Worm (Caenorhabditis elegans) whole organism, L4 larva: ENCODE data around the gene srbc-8.

Source experiments
- F10B5.3 ChIP-seq: sonication (generic microtip); optimal IDR thresholded peaks from 2 replicates; lab custom pipeline; 2016; ENCODE audit warnings: mild to moderate bottlenecking, missing genetic modification characterization, missing compliant biosample characterization
- F37D6.2 ChIP-seq: sonication (generic microtip); optimal IDR thresholded peaks from 2 replicates; lab custom pipeline; 2016; ENCODE audit warnings: mild to moderate bottlenecking, missing genetic modification characterization, missing compliant biosample characterization
- T20F7.1 ChIP-seq: fragments of 200-800 bp; sonication (Bioruptor generic); optimal IDR thresholded peaks from 2 replicates; lab custom pipeline; 2018; ENCODE audit warnings: mild to moderate bottlenecking, missing genetic modification characterization, missing compliant biosample characterization
- Y48G9A.11 ChIP-seq: fragments of 200-800 bp; sonication (Bioruptor generic); IDR thresholded peaks from 2 replicates; pipeline ENCODE4 v1.3.6; 2022; ENCODE audit warnings: missing genetic modification reagents, missing genetic modification characterization, missing compliant biosample characterization
- Y5F2A.4 ChIP-seq: fragments of 200-800 bp; sonication (Bioruptor generic); optimal IDR thresholded peaks from 2 replicates; lab custom pipeline; 2018; ENCODE audit warnings: mild to moderate bottlenecking, missing genetic modification characterization, missing compliant biosample characterization
- aha-1 ChIP-seq: fragments of 150-350 bp; peaks from one replicate; lab custom pipeline; 2014; ENCODE audit warnings: missing biosample characterization, missing genetic modification characterization
- aly-2 ChIP-seq: sonication (generic microtip); optimal IDR thresholded peaks from 2 replicates; lab custom pipeline; 2018; ENCODE audit warnings: missing biosample characterization, missing genetic modification characterization
- arid-1 ChIP-seq: fragments of 200-800 bp; sonication (Bioruptor generic); conservative IDR thresholded peaks from 2 replicates; pipeline ENCODE4 v1.3.6; 2022; ENCODE audit warnings: missing genetic modification reagents, missing genetic modification characterization, missing compliant biosample characterization
- attf-4 ChIP-seq: sonication (generic microtip); optimal IDR thresholded peaks from 3 replicates; lab custom pipeline; 2017; ENCODE audit warnings: missing biosample characterization, missing genetic modification characterization
- ceh-20 ChIP-seq: fragments of 200-800 bp; sonication (Bioruptor generic); IDR thresholded peaks from 2 replicates; pipeline ENCODE4 v1.3.6; 2022; ENCODE audit warnings: missing genetic modification reagents, missing genetic modification characterization, missing compliant biosample characterization
- ceh-32 ChIP-seq: sonication (generic microtip); optimal IDR thresholded peaks from 2 replicates; lab custom pipeline; 2016; ENCODE audit warnings: mild to moderate bottlenecking, missing genetic modification characterization, missing compliant biosample characterization; ENCODE audit not compliant: poor library complexity
- ceh-82 ChIP-seq: sonication (generic microtip); optimal IDR thresholded peaks from 2 replicates; lab custom pipeline; 2017; ENCODE audit warnings: missing biosample characterization, missing genetic modification characterization
- ces-1 ChIP-seq: fragments of 150-350 bp; sonication (generic microtip); optimal IDR thresholded peaks from 4 replicates; lab custom pipeline; 2014; ENCODE audit warnings: missing biosample characterization, missing genetic modification reagents, missing genetic modification characterization
- cey-2 ChIP-seq: sonication (generic microtip); optimal IDR thresholded peaks from 3 replicates; lab custom pipeline; 2017; ENCODE audit warnings: missing genetic modification characterization, mild to moderate bottlenecking, missing compliant biosample characterization, antibody characterized with exemption, borderline replicate concordance; ENCODE audit not compliant: insufficient read depth
- daf-12 ChIP-seq: fragments of 150-350 bp; optimal IDR thresholded peaks from 2 replicates; lab custom pipeline; 2014; ENCODE audit warnings: missing biosample characterization, missing genetic modification reagents, missing genetic modification characterization
- dpl-1 ChIP-seq: fragments of 150-350 bp; optimal IDR thresholded peaks from 2 replicates; lab custom pipeline; 2014; ENCODE audit warnings: missing biosample characterization, missing genetic modification reagents, missing genetic modification characterization
- duxl-1 ChIP-seq: sonication (generic microtip); optimal IDR thresholded peaks from 2 replicates; lab custom pipeline; 2016; ENCODE audit warnings: mild to moderate bottlenecking, missing genetic modification characterization, moderate library complexity, missing compliant biosample characterization; ENCODE audit not compliant: poor library complexity
- hlh-11 ChIP-seq: fragments of 200-800 bp; sonication (Bioruptor generic); optimal IDR thresholded peaks from 2 replicates; lab custom pipeline; 2018; ENCODE audit warnings: mild to moderate bottlenecking, missing genetic modification characterization, missing compliant biosample characterization
- hlh-30 ChIP-seq: sonication (generic microtip); optimal IDR thresholded peaks from 2 replicates; lab custom pipeline; 2017; ENCODE audit warnings: antibody characterized with exemption, mild to moderate bottlenecking, missing genetic modification characterization, missing compliant biosample characterization; ENCODE audit not compliant: insufficient read depth
- lin-1 ChIP-seq: fragments of 200-800 bp; sonication (Bioruptor generic); IDR thresholded peaks from 2 replicates; pipeline ENCODE4 v1.3.6; 2022; ENCODE audit warnings: missing genetic modification reagents, missing genetic modification characterization, missing compliant biosample characterization
- lin-38 ChIP-seq: fragments of 200-800 bp; sonication (Bioruptor generic); IDR thresholded peaks from 2 replicates; pipeline ENCODE4 v1.3.6; 2022; ENCODE audit warnings: missing genetic modification reagents, missing genetic modification characterization, missing compliant biosample characterization
- lir-3 ChIP-seq: sonication (generic microtip); optimal IDR thresholded peaks from 2 replicates; lab custom pipeline; 2016; ENCODE audit warnings: mild to moderate bottlenecking, missing genetic modification characterization, missing compliant biosample characterization
- lsy-2 ChIP-seq, 2 experiments: fragments of 150-350 bp in 1 of 2; sonication (generic microtip) in 1 of 2; optimal IDR thresholded peaks; 2 replicates each; lab custom pipeline; 2014 to 2017; ENCODE audit warnings: missing biosample characterization in 2 of 2, missing genetic modification characterization in 2 of 2
- madf-5 ChIP-seq, 2 experiments: fragments of 200-800 bp; sonication (Bioruptor generic); IDR thresholded peaks; 2 replicates each; pipeline ENCODE4 v1.3.6; 2022; ENCODE audit warnings: missing compliant biosample characterization in 2 of 2, missing genetic modification characterization in 2 of 2
- mdt-29 ChIP-seq: fragments of 200-800 bp; sonication (Bioruptor generic); IDR thresholded peaks from 2 replicates; pipeline ENCODE4 v1.3.6; 2022; ENCODE audit warnings: missing genetic modification reagents, missing genetic modification characterization, missing compliant biosample characterization
- mes-2 ChIP-seq: sonication (generic microtip); optimal IDR thresholded peaks from 2 replicates; lab custom pipeline; 2016; ENCODE audit warnings: missing genotype, mild to moderate bottlenecking, missing genetic modification characterization, missing compliant biosample characterization; ENCODE audit not compliant: poor library complexity, severe bottlenecking
- mxl-2 ChIP-seq: fragments of 200-800 bp; sonication (Bioruptor generic); conservative IDR thresholded peaks from 2 replicates; pipeline ENCODE4 v1.3.6; 2022; ENCODE audit warnings: missing genetic modification reagents, missing genetic modification characterization, missing compliant biosample characterization
- nhr-102 ChIP-seq: sonication (generic microtip); optimal IDR thresholded peaks from 2 replicates; lab custom pipeline; 2016; ENCODE audit warnings: mild to moderate bottlenecking, missing genetic modification characterization, moderate library complexity, missing compliant biosample characterization
- nhr-25 ChIP-seq: sonication (generic microtip); optimal IDR thresholded peaks from 2 replicates; lab custom pipeline; 2017; ENCODE audit warnings: missing genetic modification characterization, mild to moderate bottlenecking, missing compliant biosample characterization, antibody characterized with exemption, moderate library complexity, borderline replicate concordance; ENCODE audit not compliant: insufficient read depth
- nhr-48 ChIP-seq: sonication (generic microtip); optimal IDR thresholded peaks from 2 replicates; lab custom pipeline; 2016; ENCODE audit warnings: mild to moderate bottlenecking, missing genetic modification characterization, missing compliant biosample characterization
- pqm-1 ChIP-seq: sonication (generic microtip); optimal IDR thresholded peaks from 2 replicates; lab custom pipeline; 2017; ENCODE audit warnings: missing biosample characterization, missing genetic modification characterization
- zip-11 ChIP-seq: fragments of 200-800 bp; sonication (Bioruptor generic); IDR thresholded peaks from 2 replicates; pipeline ENCODE4 v1.3.6; 2022; ENCODE audit warnings: missing genetic modification characterization, missing compliant biosample characterization
- zip-2 ChIP-seq: fragments of 150-350 bp; optimal IDR thresholded peaks from 2 replicates; lab custom pipeline; 2014; ENCODE audit warnings: missing biosample characterization, missing genetic modification characterization
- ztf-7 ChIP-seq: fragments of 150-350 bp; optimal IDR thresholded peaks from 2 replicates; lab custom pipeline; 2014; ENCODE audit warnings: missing biosample characterization, missing genetic modification characterization

srbc-8 gene

ce11 chrV:7485000-7485399 is at the start of gene srbc-8:
Gene srbc-8 (minus strand): TSS chrV:7485100.
- no peak for TF ChIP-seq nhr-48 (tag; lab: Kevin White, UChicago)
- TF ChIP-seq aly-2 (tag; lab: Kevin White, UChicago) = no peak
- TF ChIP-seq, all 104 proteins: peak for 0

- TF ChIP-seq mdt-29 (GFP tag; lab: Robert Waterston, UW) (no peak), T20F7.1 (no peak), zip-2 (tag; lab: Kevin White, UChicago) (no peak), ceh-82 (tag; lab: Kevin White, UChicago) (no peak), Y5F2A.4 (no peak), nhr-102 (tag; lab: Kevin White, UChicago) (no peak), ces-1 (GFP tag; lab: Kevin White, UChicago) (no peak), daf-12 (tag; lab: Kevin White, UChicago) (no peak), mes-2 (tag; lab: Kevin White, UChicago) (no peak), zip-11 (no peak), Y48G9A.11 (no peak), lin-1 (GFP tag; lab: Robert Waterston, UW) (no peak), hlh-11 (tag; lab: Kevin White, UChicago) (no peak), mxl-2 (no peak), ceh-20 (no peak), duxl-1 (tag; lab: Kevin White, UChicago) (no peak), aha-1 (tag; lab: Kevin White, UChicago) (no peak)
Observed at ce11 chrV:7532947-7533346, 48.0 kb upstream of the srbc-8 start, which contains the start of gene C54F6.3. Gene C54F6.3 (plus strand): TSS chrV:7533247.

- TF ChIP-seq cey-2 (tag; lab: Kevin White, UChicago) = no peak
- TF ChIP-seq ceh-32 (tag; lab: Kevin White, UChicago) = no peak
- TF ChIP-seq hlh-30 (tag; lab: Kevin White, UChicago) = no peak
- no peak for TF ChIP-seq ces-1 (GFP tag; lab: Kevin White, UChicago)
- TF ChIP-seq pqm-1 = no peak
- TF ChIP-seq dpl-1 (GFP tag; lab: Kevin White, UChicago) = no peak
- no peak for TF ChIP-seq lsy-2 (tag; optimal IDR thresholded peaks at IDR 0.05; lab: Kevin White, UChicago)
- TF ChIP-seq lir-3 (tag; lab: Kevin White, UChicago) = no peak
Observed at ce11 chrV:7529840-7530239, 44.9 kb upstream of the srbc-8 start, which contains the start of gene swt-2. Gene swt-2 (plus strand): TSS chrV:7530140.

ce11 chrV:7528816-7529215 is 43.9 kb upstream of the srbc-8 start, which contains the start of gene C54F6.5:
Gene C54F6.5 (plus strand): TSS chrV:7529116.
- no peak for TF ChIP-seq lin-38
- TF ChIP-seq daf-12 (tag; lab: Kevin White, UChicago) = no peak
- no peak for TF ChIP-seq F10B5.3 (tag; lab: Kevin White, UChicago)
- TF ChIP-seq attf-4 (tag; lab: Kevin White, UChicago) = no peak
- no peak for TF ChIP-seq aly-2 (tag; lab: Kevin White, UChicago)
- no peak for TF ChIP-seq aha-1 (tag; lab: Kevin White, UChicago)
- no peak for TF ChIP-seq ztf-7 (tag; lab: Kevin White, UChicago)
- TF ChIP-seq arid-1 (GFP tag; lab: Robert Waterston, UW) = no peak
- no peak for TF ChIP-seq madf-5 (GFP tag; IDR thresholded peaks at IDR 0.05; lab: Robert Waterston, UW)
- TF ChIP-seq mxl-2 = no peak
- no peak for TF ChIP-seq F37D6.2
- TF ChIP-seq nhr-25 (tag; lab: Kevin White, UChicago) = no peak
